Worm (Caenorhabditis elegans) whole organism, early embryonic: ENCODE measurements around the gene ccf-1.
A peak's percentile ranks its signal among the peaks of the same experiment; 100 is the strongest.

ENCODE experiments used
- B0310.2 ChIP-seq: sonication (generic microtip); optimal IDR thresholded peaks from 2 replicates; lab custom pipeline; 2016; ENCODE audit warnings: mild to moderate bottlenecking, missing genetic modification characterization, missing compliant biosample characterization
- F13C5.2 ChIP-seq: sonication (generic microtip); optimal IDR thresholded peaks from 2 replicates; lab custom pipeline; 2017; ENCODE audit warnings: mild to moderate bottlenecking, missing genetic modification characterization, inconsistent platforms, missing compliant biosample characterization
- aly-1 ChIP-seq: sonication (generic microtip); optimal IDR thresholded peaks from 2 replicates; lab custom pipeline; 2016; ENCODE audit warnings: missing genetic modification characterization, missing compliant biosample characterization
- ama-1 ChIP-seq: fragments of 150-350 bp; optimal IDR thresholded peaks from 2 replicates; lab custom pipeline; 2014
- ceh-13 ChIP-seq: fragments of 200-800 bp; sonication (Bioruptor generic); optimal IDR thresholded peaks from 2 replicates; lab custom pipeline; 2018; ENCODE audit warnings: mild to moderate bottlenecking, missing genetic modification characterization, missing compliant biosample characterization
- ceh-36 ChIP-seq: sonication (generic microtip); optimal IDR thresholded peaks from 2 replicates; lab custom pipeline; 2016; ENCODE audit warnings: missing genetic modification characterization, inconsistent platforms, missing compliant biosample characterization
- ets-7 ChIP-seq: sonication (generic microtip); optimal IDR thresholded peaks from 2 replicates; lab custom pipeline; 2016; ENCODE audit warnings: missing genotype, missing genetic modification characterization, missing compliant biosample characterization
- flt-1 ChIP-seq: fragments of 200-800 bp; sonication (Bioruptor generic); IDR thresholded peaks from 2 replicates; pipeline ENCODE4 v1.3.6; 2022; ENCODE audit warnings: missing genetic modification characterization, missing compliant biosample characterization
- hmbx-1 ChIP-seq: sonication (generic microtip); optimal IDR thresholded peaks from 2 replicates; lab custom pipeline; 2016; ENCODE audit warnings: mild to moderate bottlenecking, missing genetic modification characterization, missing compliant biosample characterization
- hmg-4 ChIP-seq: fragments of 200-800 bp; sonication (Bioruptor generic); optimal IDR thresholded peaks from 2 replicates; lab custom pipeline; 2018; ENCODE audit warnings: mild to moderate bottlenecking, missing genetic modification characterization, missing compliant biosample characterization
- hnd-1 ChIP-seq: sonication (generic microtip); optimal IDR thresholded peaks from 2 replicates; lab custom pipeline; 2016; ENCODE audit warnings: missing genetic modification characterization, missing compliant biosample characterization
- pes-1 ChIP-seq: fragments of 200-800 bp; sonication (Bioruptor generic); IDR thresholded peaks from 2 replicates; pipeline ENCODE4 v1.3.6; 2022; ENCODE audit warnings: missing genetic modification reagents, missing genetic modification characterization, missing compliant biosample characterization
- scrt-1 ChIP-seq: fragments of 200-800 bp; sonication (Bioruptor generic); IDR thresholded peaks from 2 replicates; pipeline ENCODE4 v1.3.6; 2022; ENCODE audit warnings: missing genetic modification characterization, missing compliant biosample characterization
- sea-1 ChIP-seq: fragments of 200-800 bp; sonication (Bioruptor generic); conservative IDR thresholded peaks from 2 replicates; pipeline ENCODE4 v1.3.6; 2022; ENCODE audit warnings: missing genetic modification characterization, missing compliant biosample characterization
- tbx-11 ChIP-seq: fragments of 200-800 bp; sonication (Bioruptor generic); IDR thresholded peaks from 2 replicates; pipeline ENCODE4 v1.3.6; 2022; ENCODE audit warnings: missing genetic modification characterization, missing compliant biosample characterization
- tbx-37 ChIP-seq: fragments of 200-800 bp; sonication (Bioruptor generic); conservative IDR thresholded peaks from 2 replicates; pipeline ENCODE4 v1.3.6; 2022; ENCODE audit warnings: missing genetic modification reagents, missing genetic modification characterization, missing compliant biosample characterization
- tra-4 ChIP-seq: sonication (generic microtip); optimal IDR thresholded peaks from 2 replicates; lab custom pipeline; 2017; ENCODE audit warnings: missing genetic modification characterization, missing compliant biosample characterization

Gene ccf-1

ce11 chrIII:11946062-11946749 is 26.2 kb upstream of the ccf-1 start:
- TF ChIP-seq pes-1 (GFP tag; lab: Robert Waterston, UW) (peak; percentile 80), aly-1 (tag; lab: Kevin White, UChicago) (no peak), ceh-13 (no peak), hnd-1 (tag; lab: Kevin White, UChicago) (no peak), tbx-11 (GFP tag; lab: Robert Waterston, UW) (0 out of 2 replicates have a peak, but pooled peaks have one; percentile 28), hmbx-1 (tag; lab: Kevin White, UChicago) (peak; percentile 12), ets-7 (tag; lab: Kevin White, UChicago) (peak; percentile 44), tra-4 (tag; lab: Kevin White, UChicago) (peak; percentile 2), ama-1 (lab: Kevin White, UChicago) (no peak), hmg-4 (GFP tag; lab: Kevin White, UChicago) (no peak), scrt-1 (GFP tag; lab: Robert Waterston, UW) (no peak), flt-1 (GFP tag; lab: Robert Waterston, UW) (peak; percentile 53; the same call in 1 of the 2 replicates), B0310.2 (tag; lab: Kevin White, UChicago) (peak; percentile 35), sea-1 (GFP tag; lab: Robert Waterston, UW) (peak; percentile 64; the same call in 1 of the 2 replicates), ceh-36 (tag; lab: Kevin White, UChicago) (no peak), F13C5.2 (tag; lab: Kevin White, UChicago) (no peak), tbx-37 (GFP tag; lab: Robert Waterston, UW) (peak; percentile 87)

DNA sequence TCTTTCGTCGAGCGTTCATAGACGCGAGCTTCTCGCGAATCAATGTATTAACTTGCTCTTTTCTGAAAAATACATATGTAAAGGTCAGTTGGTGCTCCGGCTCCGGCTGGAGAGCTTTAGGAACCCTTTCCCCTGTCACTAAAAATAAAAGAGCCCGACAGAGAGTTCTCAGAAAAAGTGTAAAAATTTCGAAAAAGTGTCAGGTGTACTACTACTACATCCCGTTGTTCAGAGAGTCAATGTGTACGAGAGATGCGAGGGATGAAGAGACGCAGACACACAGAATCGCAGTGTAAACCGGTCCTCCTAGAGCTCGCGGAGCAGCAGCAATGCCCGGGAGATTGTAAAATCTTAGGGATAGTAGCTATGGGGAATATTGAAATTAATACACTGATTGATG is 22.6 kb upstream of the ccf-1 start:
- TF ChIP-seq B0310.2 (tag; lab: Kevin White, UChicago): no peak
- TF ChIP-seq ceh-36 (tag; lab: Kevin White, UChicago): no peak
- TF ChIP-seq hnd-1 (tag; lab: Kevin White, UChicago): no peak
- no peak for TF ChIP-seq ama-1 (lab: Kevin White, UChicago)

- no peak for TF ChIP-seq B0310.2 (tag; lab: Kevin White, UChicago)
- TF ChIP-seq scrt-1 (GFP tag; lab: Robert Waterston, UW): no peak
- no peak for TF ChIP-seq tbx-11 (GFP tag; lab: Robert Waterston, UW)
- TF ChIP-seq hnd-1 (tag; lab: Kevin White, UChicago): no peak
Observed at ce11 chrIII:11938525-11938924, 18.5 kb upstream of the ccf-1 start.

DNA sequence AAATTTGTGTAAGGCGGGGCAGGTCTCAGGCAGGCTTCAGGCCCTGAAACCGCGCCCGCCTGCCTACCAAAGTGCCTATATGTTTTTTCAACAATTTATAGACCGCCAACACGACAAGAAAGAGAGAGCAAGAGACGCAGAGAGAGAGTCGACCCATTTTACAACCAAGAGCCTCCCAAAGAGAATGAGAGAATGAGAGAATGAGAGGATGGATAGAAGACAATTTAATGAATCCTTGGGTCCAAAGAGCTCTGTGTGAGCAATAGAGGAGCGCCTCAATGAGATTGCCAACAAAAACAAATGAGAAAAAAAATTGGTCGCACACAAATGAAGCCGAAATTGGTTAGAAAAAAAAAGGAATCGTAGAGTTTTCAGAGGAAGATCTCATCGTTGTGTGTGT is 17.9 kb upstream of the ccf-1 start:
- TF ChIP-seq hnd-1 (tag; lab: Kevin White, UChicago) (no peak), ceh-13 (no peak), scrt-1 (GFP tag; lab: Robert Waterston, UW) (no peak), hmbx-1 (tag; lab: Kevin White, UChicago) (no peak), flt-1 (GFP tag; lab: Robert Waterston, UW) (no peak), ets-7 (tag; lab: Kevin White, UChicago) (no peak), tbx-11 (GFP tag; lab: Robert Waterston, UW) (no peak), ceh-36 (tag; lab: Kevin White, UChicago) (no peak), tra-4 (tag; lab: Kevin White, UChicago) (no peak), pes-1 (GFP tag; lab: Robert Waterston, UW) (no peak), hmg-4 (GFP tag; lab: Kevin White, UChicago) (no peak), tbx-37 (GFP tag; lab: Robert Waterston, UW) (no peak), aly-1 (tag; lab: Kevin White, UChicago) (no peak), F13C5.2 (tag; lab: Kevin White, UChicago) (no peak), ama-1 (lab: Kevin White, UChicago) (no peak), B0310.2 (tag; lab: Kevin White, UChicago) (no peak), sea-1 (GFP tag; lab: Robert Waterston, UW) (no peak)

- TF ChIP-seq hmg-4 (GFP tag; lab: Kevin White, UChicago) (peak; percentile 8), pes-1 (GFP tag; lab: Robert Waterston, UW) (no peak)
Observed at ce11 chrIII:11936668-11937276, 16.7 kb upstream of the ccf-1 start.

- TF ChIP-seq flt-1 (GFP tag; lab: Robert Waterston, UW) (no peak), scrt-1 (GFP tag; lab: Robert Waterston, UW) (peak; percentile 43; the same call in 1 of the 2 replicates), hmg-4 (GFP tag; lab: Kevin White, UChicago) (peak; percentile 27)
Observed at ce11 chrIII:11935948-11936280, 15.9 kb upstream of the ccf-1 start.

ce11 chrIII:11935032-11935947 is 15.3 kb upstream of the ccf-1 start:
- no peak for TF ChIP-seq hnd-1 (tag; lab: Kevin White, UChicago)
- TF ChIP-seq hmbx-1 (tag; lab: Kevin White, UChicago): no peak
- no peak for TF ChIP-seq F13C5.2 (tag; lab: Kevin White, UChicago)
- peak; percentile 12 for TF ChIP-seq aly-1 (tag; lab: Kevin White, UChicago)
